Fruit fly (Drosophila melanogaster) whole organism, prepupa: ENCODE data around the gene cv.

Experiments
- Ets21C ChIP-seq: fragments of 200-800 bp; sonication (Bioruptor generic); optimal IDR thresholded peaks from 3 replicates; lab custom pipeline; 2016; ENCODE audit warnings: missing biosample characterization, missing genetic modification characterization
- Hr4 ChIP-seq: fragments of 200-800 bp; sonication (Bioruptor generic); optimal IDR thresholded peaks from 3 replicates; lab custom pipeline; 2016; ENCODE audit warnings: missing biosample characterization, missing genetic modification characterization

DNA sequence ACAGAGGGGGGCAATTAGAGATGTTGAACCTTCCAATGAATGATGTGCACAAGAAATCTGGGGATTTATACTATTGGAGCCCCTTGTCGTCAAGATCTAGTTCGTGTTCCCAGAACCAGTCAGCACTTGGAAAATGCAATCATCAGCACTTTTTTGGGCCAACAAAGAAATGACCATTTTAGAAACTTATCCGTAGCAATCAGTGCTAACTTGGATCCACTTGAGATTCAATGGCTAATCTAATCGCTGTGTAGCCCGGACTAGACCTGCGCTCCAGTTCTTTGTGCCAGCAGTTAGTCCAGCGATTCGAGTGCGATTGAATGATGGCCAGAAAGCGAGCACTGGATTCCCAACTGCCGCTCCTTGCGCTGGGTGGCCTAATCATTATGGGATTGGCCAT lies 42.6 kb downstream of the cv start, which contains the start of gene CG15773:
- TF ChIP-seq Hr4 (GFP tag; lab: Kevin White, UChicago) (no peak), Ets21C (no peak)
